Worm (Caenorhabditis elegans) whole organism, L1 larva: ENCODE results near the gene T05A7.6.
A peak's percentile ranks its signal among the peaks of the same experiment; 100 is the strongest.

Experiments
- C04F5.9 ChIP-seq: sonication (generic microtip); optimal IDR thresholded peaks from 2 replicates; lab custom pipeline; 2016; ENCODE audit warnings: missing genetic modification characterization, missing compliant biosample characterization
- C16A3.4 ChIP-seq: fragments of 150-350 bp; optimal IDR thresholded peaks from 2 replicates; lab custom pipeline; 2014; ENCODE audit warnings: missing biosample characterization, missing genetic modification characterization
- F16B12.6 ChIP-seq: fragments of 150-350 bp; optimal IDR thresholded peaks from 2 replicates; lab custom pipeline; 2014; ENCODE audit warnings: missing biosample characterization, missing genetic modification characterization
- Y116A8C.19 ChIP-seq: sonication (generic microtip); optimal IDR thresholded peaks from 2 replicates; lab custom pipeline; 2016; ENCODE audit warnings: missing compliant biosample characterization, missing genetic modification characterization, borderline replicate concordance
- aha-1 ChIP-seq: fragments of 150-350 bp; optimal IDR thresholded peaks from 2 replicates; lab custom pipeline; 2014; ENCODE audit warnings: missing biosample characterization, missing genetic modification characterization
- alr-1 ChIP-seq: fragments of 200-800 bp; sonication (Bioruptor generic); optimal IDR thresholded peaks from 2 replicates; lab custom pipeline; 2018; ENCODE audit warnings: borderline replicate concordance, mild to moderate bottlenecking, missing genetic modification characterization, missing compliant biosample characterization
- aly-2 ChIP-seq: fragments of 150-350 bp; optimal IDR thresholded peaks from 2 replicates; lab custom pipeline; 2014; ENCODE audit warnings: missing biosample characterization, missing genetic modification characterization
- ama-1 ChIP-seq: fragments of 150-350 bp; optimal IDR thresholded peaks from 2 replicates; lab custom pipeline; 2014
- blmp-1 ChIP-seq: fragments of 150-350 bp; optimal IDR thresholded peaks from 2 replicates; lab custom pipeline; 2014; ENCODE audit warnings: missing biosample characterization, missing genetic modification characterization
- dpl-1 ChIP-seq, 3 experiments: fragments of 150-350 bp in 2 of 3; sonication (generic microtip) in 1 of 3; optimal IDR thresholded peaks; 2 replicates each; lab custom pipeline; 2014 to 2017; ENCODE audit warnings: missing biosample characterization in 3 of 3, missing genetic modification characterization in 3 of 3, missing genetic modification reagents in 3 of 3
- efl-3 ChIP-seq: fragments of 200-800 bp; sonication (Bioruptor generic); optimal IDR thresholded peaks from 2 replicates; lab custom pipeline; 2018; ENCODE audit warnings: mild to moderate bottlenecking, missing genetic modification characterization, missing compliant biosample characterization
- egl-13 ChIP-seq: sonication (generic microtip); optimal IDR thresholded peaks from 2 replicates; lab custom pipeline; 2016; ENCODE audit warnings: missing genotype, missing genetic modification reagents, missing genetic modification characterization, missing compliant biosample characterization
- egl-27 ChIP-seq, 2 experiments: fragments of 150-350 bp in 1 of 2; sonication (generic microtip); optimal IDR thresholded peaks; 3 replicates each; lab custom pipeline; 2017 to 2018; ENCODE audit warnings: missing biosample characterization in 2 of 2, missing genetic modification characterization in 2 of 2, missing genetic modification reagents in 2 of 2
- elt-2 ChIP-seq: sonication (generic microtip); optimal IDR thresholded peaks from 2 replicates; lab custom pipeline; 2016; ENCODE audit warnings: missing genetic modification characterization, mild to moderate bottlenecking, inconsistent platforms, missing compliant biosample characterization, missing genetic modification reagents
- elt-3 ChIP-seq, 6 experiments: fragments of 150-350 bp in 1 of 6; sonication (generic microtip); optimal IDR thresholded peaks; 2 replicates each; lab custom pipeline; 2017 to 2018; ENCODE audit warnings: missing biosample characterization in 6 of 6, missing genetic modification characterization in 6 of 6, inconsistent platforms in 1 of 6
- fos-1 ChIP-seq: fragments of 150-350 bp; optimal IDR thresholded peaks from 2 replicates; lab custom pipeline; 2014; ENCODE audit warnings: missing biosample characterization, missing genetic modification characterization
- hlh-17 ChIP-seq: fragments of 200-800 bp; sonication (Bioruptor generic); optimal IDR thresholded peaks from 2 replicates; lab custom pipeline; 2018; ENCODE audit warnings: missing genetic modification characterization, mild to moderate bottlenecking, missing compliant biosample characterization, moderate library complexity, borderline replicate concordance
- hlh-4 ChIP-seq: sonication (generic microtip); optimal IDR thresholded peaks from 2 replicates; lab custom pipeline; 2016; ENCODE audit warnings: mild to moderate bottlenecking, missing genetic modification characterization, missing compliant biosample characterization
- jun-1 ChIP-seq: fragments of 150-350 bp; optimal IDR thresholded peaks from 2 replicates; lab custom pipeline; 2014; ENCODE audit warnings: missing biosample characterization, missing genetic modification reagents, missing genetic modification characterization
- lin-13 ChIP-seq: fragments of 150-350 bp; optimal IDR thresholded peaks from 2 replicates; lab custom pipeline; 2014; ENCODE audit warnings: missing biosample characterization, missing genetic modification reagents, missing genetic modification characterization
- lin-35 ChIP-seq, 2 experiments: fragments of 150-350 bp; optimal IDR thresholded peaks; 2 replicates each; lab custom pipeline; 2014; ENCODE audit warnings: missing biosample characterization in 2 of 2, missing genetic modification characterization in 2 of 2, missing genetic modification reagents in 2 of 2
- lin-39 ChIP-seq: fragments of 150-350 bp; optimal IDR thresholded peaks from 2 replicates; lab custom pipeline; 2014; ENCODE audit warnings: missing biosample characterization, missing genetic modification reagents, missing genetic modification characterization
- lir-3 ChIP-seq: sonication (generic microtip); optimal IDR thresholded peaks from 2 replicates; lab custom pipeline; 2016; ENCODE audit warnings: mild to moderate bottlenecking, missing genetic modification characterization, moderate library complexity, missing compliant biosample characterization; ENCODE audit not compliant: poor library complexity
- lsy-2 ChIP-seq, 2 experiments: fragments of 150-350 bp; optimal IDR thresholded peaks; 2 replicates each; lab custom pipeline; 2014; ENCODE audit warnings: missing biosample characterization in 2 of 2, missing genetic modification characterization in 2 of 2
- mab-9 ChIP-seq: fragments of 200-800 bp; sonication (Bioruptor generic); IDR thresholded peaks from 2 replicates; pipeline ENCODE4 v1.3.6; 2022; ENCODE audit warnings: missing genetic modification reagents, missing genetic modification characterization, missing compliant biosample characterization
- mdl-1 ChIP-seq, 2 experiments: fragments of 150-350 bp; optimal IDR thresholded peaks; 2 replicates each; lab custom pipeline; 2014 to 2017; ENCODE audit warnings: missing biosample characterization in 2 of 2, missing genetic modification characterization in 2 of 2, inconsistent platforms in 1 of 2
- mef-2 ChIP-seq: fragments of 150-350 bp; optimal IDR thresholded peaks from 2 replicates; lab custom pipeline; 2014; ENCODE audit warnings: missing biosample characterization, missing genetic modification characterization
- mep-1 ChIP-seq: fragments of 150-350 bp; optimal IDR thresholded peaks from 2 replicates; lab custom pipeline; 2014; ENCODE audit warnings: missing biosample characterization, missing genetic modification characterization
- nhr-12 ChIP-seq: sonication (generic microtip); optimal IDR thresholded peaks from 2 replicates; lab custom pipeline; 2017; ENCODE audit warnings: missing biosample characterization, missing genetic modification characterization
- nhr-19 ChIP-seq: fragments of 200-800 bp; sonication (Bioruptor generic); conservative IDR thresholded peaks from 2 replicates; pipeline ENCODE4 v1.3.6; 2022; ENCODE audit warnings: missing genetic modification characterization, missing compliant biosample characterization
- nhr-20 ChIP-seq: sonication (generic microtip); optimal IDR thresholded peaks from 2 replicates; lab custom pipeline; 2016; ENCODE audit warnings: mild to moderate bottlenecking, missing genetic modification characterization, missing compliant biosample characterization
- nhr-71 ChIP-seq: sonication (generic microtip); optimal IDR thresholded peaks from 2 replicates; lab custom pipeline; 2016; ENCODE audit warnings: mild to moderate bottlenecking, missing genetic modification characterization, moderate library complexity, missing compliant biosample characterization
- nhr-76 ChIP-seq: sonication (generic microtip); optimal IDR thresholded peaks from 2 replicates; lab custom pipeline; 2017; ENCODE audit warnings: missing biosample characterization, missing genetic modification characterization
- nhr-85 ChIP-seq: sonication (generic microtip); peaks from one replicate; lab custom pipeline; 2016; ENCODE audit warnings: missing genetic modification characterization, inconsistent platforms, missing compliant biosample characterization
- nhr-90 ChIP-seq: sonication (generic microtip); optimal IDR thresholded peaks from 2 replicates; lab custom pipeline; 2016; ENCODE audit warnings: mild to moderate bottlenecking, missing genetic modification characterization, missing compliant biosample characterization; ENCODE audit not compliant: poor library complexity
- pag-3 ChIP-seq: sonication (generic microtip); optimal IDR thresholded peaks from 2 replicates; lab custom pipeline; 2017; ENCODE audit warnings: missing genetic modification characterization, mild to moderate bottlenecking, missing compliant biosample characterization, antibody characterized with exemption, borderline replicate concordance; ENCODE audit not compliant: insufficient read depth
- pqm-1 ChIP-seq: sonication (generic microtip); optimal IDR thresholded peaks from 3 replicates; lab custom pipeline; 2017; ENCODE audit warnings: missing biosample characterization, missing genetic modification characterization
- rnt-1 ChIP-seq: sonication (generic microtip); optimal IDR thresholded peaks from 2 replicates; lab custom pipeline; 2016; ENCODE audit warnings: mild to moderate bottlenecking, missing genetic modification characterization, moderate library complexity, missing compliant biosample characterization
- skn-1 ChIP-seq: fragments of 150-350 bp; optimal IDR thresholded peaks from 2 replicates; lab custom pipeline; 2014; ENCODE audit warnings: missing biosample characterization, missing genetic modification characterization
- snu-23 ChIP-seq: sonication (generic microtip); optimal IDR thresholded peaks from 2 replicates; lab custom pipeline; 2016; ENCODE audit warnings: missing genetic modification characterization, missing compliant biosample characterization
- sox-4 ChIP-seq: sonication (generic microtip); optimal IDR thresholded peaks from 2 replicates; lab custom pipeline; 2016; ENCODE audit warnings: missing genetic modification characterization, missing compliant biosample characterization
- sptf-1 ChIP-seq: fragments of 150-350 bp; optimal IDR thresholded peaks from 2 replicates; lab custom pipeline; 2014; ENCODE audit warnings: missing biosample characterization, missing genetic modification characterization
- sup-37 ChIP-seq: fragments of 200-800 bp; sonication (Bioruptor generic); optimal IDR thresholded peaks from 2 replicates; lab custom pipeline; 2018; ENCODE audit warnings: mild to moderate bottlenecking, missing genetic modification characterization, missing compliant biosample characterization
- swsn-7 ChIP-seq: sonication (generic microtip); optimal IDR thresholded peaks from 2 replicates; lab custom pipeline; 2016; ENCODE audit warnings: missing genetic modification characterization, missing compliant biosample characterization
- tlp-1 ChIP-seq: fragments of 150-350 bp; optimal IDR thresholded peaks from 2 replicates; lab custom pipeline; 2014; ENCODE audit warnings: missing biosample characterization, missing genetic modification characterization
- unc-130 ChIP-seq: fragments of 150-350 bp; optimal IDR thresholded peaks from 2 replicates; lab custom pipeline; 2017; ENCODE audit warnings: missing biosample characterization, missing genetic modification characterization, inconsistent platforms
- unc-62 ChIP-seq: fragments of 150-350 bp; optimal IDR thresholded peaks from 2 replicates; lab custom pipeline; 2014; ENCODE audit warnings: missing biosample characterization, missing genetic modification reagents, missing genetic modification characterization
- zag-1 ChIP-seq: fragments of 150-350 bp; optimal IDR thresholded peaks from 2 replicates; lab custom pipeline; 2014; ENCODE audit warnings: missing biosample characterization, missing genetic modification characterization
- ztf-11 ChIP-seq, 2 experiments: sonication (generic microtip); optimal IDR thresholded peaks; 2 replicates each; lab custom pipeline; 2016 to 2017; ENCODE audit warnings: missing genetic modification characterization in 2 of 2, missing biosample characterization in 1 of 2, missing compliant biosample characterization in 1 of 2

The T05A7.6 gene

DNA sequence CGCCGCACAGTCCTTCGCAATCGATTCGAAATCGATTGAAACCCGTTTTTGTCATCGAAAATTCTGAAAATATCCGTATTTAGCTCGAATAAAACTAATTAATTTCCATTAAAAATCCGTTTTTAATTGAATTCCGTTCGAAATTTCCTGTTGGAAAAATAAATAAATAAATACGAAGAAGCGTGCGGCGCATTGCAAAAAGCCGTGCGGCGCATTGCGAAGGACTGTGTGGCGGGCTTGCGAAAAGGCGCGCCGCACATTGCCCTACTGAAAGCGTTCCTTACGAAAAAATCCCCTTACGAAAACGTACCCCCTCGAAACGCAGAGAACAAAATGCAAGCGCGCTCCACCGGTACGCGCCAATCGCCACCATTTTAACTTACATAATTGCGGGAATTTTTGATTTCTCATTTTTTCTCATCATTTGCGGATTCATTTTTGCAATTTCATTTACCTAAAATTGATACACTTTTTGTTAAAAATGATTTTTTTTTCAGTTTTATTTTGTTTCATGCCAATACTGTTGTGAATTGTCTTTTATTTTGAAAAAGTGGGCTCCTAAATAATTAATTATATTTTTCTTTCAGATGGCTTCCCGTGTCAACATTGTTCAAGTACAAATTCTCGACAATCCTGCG is 30.0 kb upstream of the T05A7.6 start, which contains the start of gene unc-85 (continued):
- peak; percentile 60 for TF ChIP-seq elt-2
- TF ChIP-seq mdl-1 (tag; optimal IDR thresholded peaks at IDR 0.05; lab: Kevin White, UChicago) = peak in 1 of 2 experiments; percentile 8
- peak; percentile 76 for TF ChIP-seq snu-23 (GFP tag; lab: Kevin White, UChicago)
- TF ChIP-seq lsy-2 (tag; optimal IDR thresholded peaks at IDR 0.05; lab: Kevin White, UChicago) = peak; percentile 72 to 88
- TF ChIP-seq nhr-90 = peak; percentile 77
- peak; percentile 43 to 80 for TF ChIP-seq lin-35 (GFP tag; optimal IDR thresholded peaks at IDR 0.05; lab: Kevin White, UChicago)
- peak; percentile 50 for TF ChIP-seq unc-130

- no peak for TF ChIP-seq hlh-17
- TF ChIP-seq hlh-4 (tag; lab: Kevin White, UChicago) = no peak
- TF ChIP-seq nhr-85 (tag; lab: Kevin White, UChicago) = peak; percentile 31
- TF ChIP-seq Y116A8C.19 = no peak
- peak; percentile 52 for TF ChIP-seq lin-13
- no peak for TF ChIP-seq efl-3 (GFP tag; lab: Kevin White, UChicago)
- TF ChIP-seq sptf-1 (tag; lab: Kevin White, UChicago) = no peak
- TF ChIP-seq jun-1 (tag; lab: Kevin White, UChicago) = peak; percentile 10
- TF ChIP-seq nhr-20 (tag; lab: Kevin White, UChicago) = peak; percentile 72
- peak; percentile 56 for TF ChIP-seq lin-39 (tag; lab: Kevin White, UChicago)
- peak in 2 of 6 experiments; percentile 57 to 64 for TF ChIP-seq elt-3 (tag; optimal IDR thresholded peaks at IDR 0.05; lab: Kevin White, UChicago)
- TF ChIP-seq mep-1 (tag; lab: Kevin White, UChicago) = peak; percentile 79
- TF ChIP-seq tlp-1 = no peak
- TF ChIP-seq mef-2 (tag; lab: Kevin White, UChicago) = no peak
- peak; percentile 81 for TF ChIP-seq nhr-71 (tag; lab: Kevin White, UChicago)
- TF ChIP-seq nhr-12 (tag; lab: Kevin White, UChicago) = no peak
- peak; percentile 99 to 100 for TF ChIP-seq lsy-2 (tag; optimal IDR thresholded peaks at IDR 0.05; lab: Kevin White, UChicago)
- TF ChIP-seq C04F5.9 (tag; lab: Kevin White, UChicago) = no peak
- peak; percentile 100 for TF ChIP-seq skn-1 (tag; lab: Kevin White, UChicago)
- peak; percentile 75 for TF ChIP-seq blmp-1 (tag; lab: Kevin White, UChicago)
- no peak for TF ChIP-seq ama-1
- TF ChIP-seq F16B12.6 (tag; lab: Kevin White, UChicago) = peak; percentile 44
- TF ChIP-seq lir-3 (tag; lab: Kevin White, UChicago) = peak; percentile 66
- TF ChIP-seq alr-1 (tag; lab: Kevin White, UChicago) = no peak
- no peak for TF ChIP-seq unc-62 (GFP tag; lab: Kevin White, UChicago)
- TF ChIP-seq sox-4 (tag; lab: Kevin White, UChicago) = no peak
- TF ChIP-seq mdl-1 (tag; optimal IDR thresholded peaks at IDR 0.05; lab: Kevin White, UChicago) = peak in 1 of 2 experiments; percentile 49
- no peak for TF ChIP-seq pag-3 (tag; lab: Kevin White, UChicago)
- TF ChIP-seq ztf-11 (tag; optimal IDR thresholded peaks at IDR 0.05; lab: Kevin White, UChicago) = peak in 1 of 2 experiments; percentile 15
- TF ChIP-seq sup-37 (GFP tag; lab: Kevin White, UChicago) = no peak
- no peak for TF ChIP-seq egl-27 (tag; optimal IDR thresholded peaks at IDR 0.05; lab: Kevin White, UChicago)
- TF ChIP-seq nhr-19 (GFP tag; lab: Robert Waterston, UW) = peak; percentile 70
- no peak for TF ChIP-seq aha-1 (tag; lab: Kevin White, UChicago)
- TF ChIP-seq C16A3.4 (tag; lab: Kevin White, UChicago) = peak; percentile 84
- no peak for TF ChIP-seq zag-1 (tag; lab: Kevin White, UChicago)
- no peak for TF ChIP-seq egl-13 (tag; lab: Kevin White, UChicago)
- TF ChIP-seq fos-1 (tag; lab: Kevin White, UChicago) = peak; percentile 51
- TF ChIP-seq swsn-7 (tag; lab: Kevin White, UChicago) = peak; percentile 66
- TF ChIP-seq lin-35 (GFP tag; optimal IDR thresholded peaks at IDR 0.05; lab: Kevin White, UChicago) = peak; percentile 92 to 97
- peak; percentile 84 for TF ChIP-seq unc-130
- TF ChIP-seq aly-2 (tag; lab: Kevin White, UChicago) = no peak
- TF ChIP-seq nhr-76 = no peak
- TF ChIP-seq mab-9 (GFP tag; lab: Robert Waterston, UW) = no peak
- no peak for TF ChIP-seq pqm-1 (tag; lab: Kevin White, UChicago)
- TF ChIP-seq dpl-1 (GFP tag; optimal IDR thresholded peaks at IDR 0.05; lab: Kevin White, UChicago) = peak; percentile 91 to 95 (median 91)
- peak; percentile 77 for TF ChIP-seq rnt-1
Measured at ce11 chrII:4698266-4698771, 26.7 kb upstream of the T05A7.6 start, which contains the start of the genes rpn-5 and scc-1. Gene rpn-5, minus strand, starts transcription at chrII:4698427. Gene scc-1, plus strand, starts transcription at chrII:4698721.
